Worm (Caenorhabditis elegans): ENCODE data around the gene F08H9.4.
A peak's percentile ranks its signal among the peaks of the same experiment; 100 is the strongest.

F08H9.4 gene

DNA sequence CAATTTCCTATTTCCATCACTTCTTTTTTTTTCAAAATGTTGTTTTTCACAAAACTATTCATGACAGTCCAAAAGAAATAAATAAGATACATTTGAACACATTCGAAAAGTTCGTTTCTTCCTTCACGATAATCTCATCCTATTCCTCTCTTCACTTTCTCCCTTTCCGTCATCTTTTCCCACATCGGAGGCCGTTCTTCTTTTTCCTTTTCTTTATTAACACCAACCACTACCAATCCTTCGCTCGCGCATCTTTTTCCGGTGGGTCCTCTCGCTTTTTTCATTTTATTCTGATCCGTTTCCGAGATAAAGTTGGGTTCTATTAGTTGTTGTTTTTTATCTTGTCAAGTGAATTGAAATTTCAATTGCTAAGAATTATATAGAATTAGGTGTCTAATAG is 31.3 kb upstream of the F08H9.4 start:
- TF ChIP-seq Y105C5A.15 (GFP tag; IDR thresholded peaks at IDR 0.05) (no peak), pha-4 (GFP tag; IDR thresholded peaks at IDR 0.05) (no peak), pha-4 (tag; optimal IDR thresholded peaks at IDR 0.05) (no peak), nhr-237 (tag; optimal IDR thresholded peaks at IDR 0.05) (no peak), duxl-1 (tag; optimal IDR thresholded peaks at IDR 0.05; ENCODE audit: poor library complexity) (no peak), F26F4.8 (GFP tag; conservative IDR thresholded peaks at IDR 0.05) (no peak), cey-2 (tag; optimal IDR thresholded peaks at IDR 0.05; ENCODE audit: borderline replicate concordance, insufficient read depth) (no peak), ceh-32 (tag; optimal IDR thresholded peaks at IDR 0.05; ENCODE audit: poor library complexity) (no peak), Y75B8A.6 (GFP tag; IDR thresholded peaks at IDR 0.05) (no peak), nhr-28 (tag; optimal IDR thresholded peaks at IDR 0.05) (no peak), nhr-102 (tag; optimal IDR thresholded peaks at IDR 0.05) (no peak), nhr-41 (GFP tag; IDR thresholded peaks at IDR 0.05) (no peak), tag-97 (GFP tag; IDR thresholded peaks at IDR 0.05) (no peak), lin-13 (GFP tag; optimal IDR thresholded peaks at IDR 0.05) (no peak)

DNA sequence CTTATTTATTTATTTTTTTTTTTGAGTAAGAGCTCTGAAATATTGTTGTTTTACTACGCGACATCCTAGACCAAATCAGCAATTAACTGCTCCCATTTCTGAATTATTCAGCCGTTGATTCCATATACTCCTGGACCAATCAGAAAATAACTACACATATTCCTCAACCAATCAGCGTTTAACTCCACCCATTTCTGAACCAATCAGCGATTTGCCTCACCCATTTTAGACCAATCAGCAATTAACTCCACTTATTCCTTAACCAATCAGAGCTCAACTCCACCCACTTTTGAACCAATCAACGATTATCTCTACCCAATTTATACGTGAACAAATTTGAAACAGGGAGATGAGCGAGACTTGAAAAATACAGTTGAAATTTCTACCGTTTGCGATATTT is 29.4 kb upstream of the F08H9.4 start:
- TF ChIP-seq daf-12 (tag; optimal IDR thresholded peaks at IDR 0.05) = no peak
- TF ChIP-seq unc-62 (GFP tag; optimal IDR thresholded peaks at IDR 0.05 in 1 of 2) = peak in 1 of 2 experiments; percentile 40
- no peak for TF ChIP-seq unc-62 (tag; optimal IDR thresholded peaks at IDR 0.05)
- no peak for TF ChIP-seq ceh-44 (GFP tag; IDR thresholded peaks at IDR 0.05)
- TF ChIP-seq aha-1 (tag) = peak; percentile 11

DNA sequence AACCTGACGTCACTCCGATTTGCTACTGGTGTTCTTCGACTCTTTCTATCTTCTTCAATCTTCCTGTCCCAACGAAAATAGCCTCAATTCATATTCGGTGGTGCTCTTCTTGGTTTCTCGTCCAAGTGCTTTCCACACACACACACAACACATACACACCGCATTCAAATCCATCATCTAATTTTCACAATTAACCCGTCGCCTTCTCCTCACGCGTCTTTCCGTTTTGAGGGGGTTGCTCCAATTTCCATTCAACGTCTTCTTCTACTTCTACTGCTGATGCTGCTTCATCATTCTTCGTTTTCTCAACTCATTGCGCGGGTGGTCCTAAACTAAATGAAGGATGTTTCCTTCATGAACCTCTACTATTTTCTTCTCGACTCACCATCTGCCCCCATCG is 26.9 kb upstream of the F08H9.4 start:
- TF ChIP-seq mes-2 (tag; optimal IDR thresholded peaks at IDR 0.05; ENCODE audit: poor library complexity, severe bottlenecking) (no peak), duxl-1 (tag; optimal IDR thresholded peaks at IDR 0.05; ENCODE audit: poor library complexity) (no peak), daf-16 (GFP tag; optimal IDR thresholded peaks at IDR 0.05) (no peak), daf-16 (tag; optimal IDR thresholded peaks at IDR 0.05) (no peak), nhr-76 (tag; optimal IDR thresholded peaks at IDR 0.05) (no peak), mdt-29 (GFP tag; IDR thresholded peaks at IDR 0.05) (no peak), D1046.2 (GFP tag; IDR thresholded peaks at IDR 0.05) (no peak), T20F7.1 (GFP tag; optimal IDR thresholded peaks at IDR 0.05) (no peak), tra-1 (GFP tag; IDR thresholded peaks at IDR 0.05) (no peak), fkh-10 (GFP tag; optimal IDR thresholded peaks at IDR 0.05) (no peak), ceh-28 (tag; optimal IDR thresholded peaks at IDR 0.05) (no peak), lin-13 (GFP tag; optimal IDR thresholded peaks at IDR 0.05) (no peak), nhr-42 (GFP tag; IDR thresholded peaks at IDR 0.05) (no peak), lin-38 (GFP tag; IDR thresholded peaks at IDR 0.05) (no peak), egl-27 (tag; optimal IDR thresholded peaks at IDR 0.05) (no peak), lin-1 (GFP tag; IDR thresholded peaks at IDR 0.05) (no peak), rbr-2 (tag; optimal IDR thresholded peaks at IDR 0.05) (no peak), lim-7 (GFP tag; IDR thresholded peaks at IDR 0.05) (no peak), egl-43 (GFP tag; IDR thresholded peaks at IDR 0.05) (no peak), spr-1 (tag; optimal IDR thresholded peaks at IDR 0.05) (no peak)

DNA sequence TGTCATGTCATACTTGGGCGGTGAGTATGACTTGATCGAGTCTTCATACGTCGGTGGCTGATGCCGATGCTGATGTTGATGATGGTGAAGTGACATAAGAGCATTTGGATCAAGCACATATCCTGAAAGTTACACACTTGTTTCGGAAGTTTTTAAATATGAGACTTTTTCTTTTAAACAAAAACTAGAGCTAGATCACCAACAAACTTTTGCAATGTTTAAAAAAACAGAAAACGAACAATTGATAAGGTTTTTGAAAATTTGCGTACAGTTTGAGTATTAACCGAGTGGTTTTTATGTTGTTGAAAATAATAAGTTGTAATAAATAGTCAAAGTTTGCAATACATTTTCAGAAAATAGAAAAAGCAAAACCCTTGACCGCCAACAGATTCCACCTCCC is 20.4 kb upstream of the F08H9.4 start, which contains the start of gene R02D5.4:
TSS of gene R02D5.4 (minus strand) at position 101 of the 400 bp plus-strand sequence.
- no peak for TF ChIP-seq madf-9 (GFP tag; conservative IDR thresholded peaks at IDR 0.05)
- TF ChIP-seq aha-1 (tag) = no peak
